Fruit fly (Drosophila melanogaster) whole organism, embryonic: ENCODE measurements around the gene CG11085.
A peak's percentile ranks its signal among the peaks of the same experiment; 100 is the strongest.

ENCODE experiments used
- B-H2 ChIP-seq: fragments of 200-800 bp; sonication (Bioruptor generic); optimal IDR thresholded peaks from 2 replicates; lab custom pipeline; 2018; ENCODE audit warnings: missing biosample characterization, mild to moderate bottlenecking, missing genetic modification characterization
- CG10209 ChIP-seq: fragments of 200-800 bp; sonication (Bioruptor generic); optimal IDR thresholded peaks from 3 replicates; lab custom pipeline; 2017; ENCODE audit warnings: missing biosample characterization, mild to moderate bottlenecking, missing genetic modification characterization, missing genetic modification reagents
- CG10979 ChIP-seq: fragments of 200-800 bp; sonication (Bioruptor generic); optimal IDR thresholded peaks from 2 replicates; lab custom pipeline; 2018; ENCODE audit warnings: missing biosample characterization, mild to moderate bottlenecking, missing genetic modification characterization, moderate library complexity
- CG11504 ChIP-seq: fragments of 200-800 bp; sonication (Bioruptor generic); optimal IDR thresholded peaks from 3 replicates; lab custom pipeline; 2019; ENCODE audit warnings: missing biosample characterization, mild to moderate bottlenecking, missing genetic modification characterization, moderate library complexity
- CG12071 ChIP-seq: fragments of 200-800 bp; sonication (Bioruptor generic); optimal IDR thresholded peaks from 3 replicates; lab custom pipeline; 2018; ENCODE audit warnings: missing biosample characterization, mild to moderate bottlenecking, missing genetic modification characterization
- CG12104 ChIP-seq: fragments of 200-800 bp; sonication (Bioruptor generic); optimal IDR thresholded peaks from 3 replicates; lab custom pipeline; 2016; ENCODE audit warnings: missing biosample characterization, missing genetic modification characterization
- CG13424 ChIP-seq: fragments of 200-800 bp; sonication (Bioruptor generic); optimal IDR thresholded peaks from 2 replicates; lab custom pipeline; 2019; ENCODE audit warnings: missing biosample characterization, mild to moderate bottlenecking, missing genetic modification characterization, moderate library complexity
- CG15479 ChIP-seq: fragments of 200-800 bp; sonication (Bioruptor generic); optimal IDR thresholded peaks from 3 replicates; lab custom pipeline; 2019; ENCODE audit warnings: missing biosample characterization, mild to moderate bottlenecking, missing genetic modification characterization, moderate library complexity
- CG1603 ChIP-seq: fragments of 200-800 bp; sonication (Bioruptor generic); optimal IDR thresholded peaks from 2 replicates; lab custom pipeline; 2019; ENCODE audit warnings: missing biosample characterization, mild to moderate bottlenecking, missing genetic modification characterization, moderate library complexity
- CG17186 ChIP-seq: fragments of 200-800 bp; sonication (Bioruptor generic); optimal IDR thresholded peaks from 3 replicates; lab custom pipeline; 2017; ENCODE audit warnings: missing biosample characterization, missing genetic modification reagents, missing genetic modification characterization
- CG2116 ChIP-seq: fragments of 200-800 bp; sonication (Bioruptor generic); optimal IDR thresholded peaks from 3 replicates; lab custom pipeline; 2018; ENCODE audit warnings: missing biosample characterization, mild to moderate bottlenecking, missing genetic modification characterization
- CG2678 ChIP-seq: fragments of 200-800 bp; sonication (Bioruptor generic); optimal IDR thresholded peaks from 3 replicates; lab custom pipeline; 2019; ENCODE audit warnings: missing biosample characterization, mild to moderate bottlenecking, missing genetic modification characterization, moderate library complexity
- CG2712 ChIP-seq: fragments of 200-800 bp; optimal IDR thresholded peaks from 3 replicates; lab custom pipeline; 2019; ENCODE audit warnings: missing biosample characterization, mild to moderate bottlenecking, missing genetic modification characterization, moderate library complexity
- CG32767 ChIP-seq: fragments of 200-800 bp; sonication (Bioruptor generic); IDR thresholded peaks from 2 replicates; pipeline ENCODE4 v1.3.6; 2022; ENCODE audit warnings: missing biosample characterization, missing genetic modification characterization
- CG33213 ChIP-seq: fragments of 200-800 bp; sonication (Bioruptor generic); optimal IDR thresholded peaks from 3 replicates; lab custom pipeline; 2016; ENCODE audit warnings: missing biosample characterization, missing genetic modification characterization
- CG3838 ChIP-seq: fragments of 200-800 bp; sonication (Bioruptor generic); optimal IDR thresholded peaks from 3 replicates; lab custom pipeline; 2016; ENCODE audit warnings: missing biosample characterization, missing genetic modification characterization
- CG4404 ChIP-seq: fragments of 200-800 bp; sonication (Bioruptor generic); IDR thresholded peaks from 2 replicates; pipeline ENCODE4 v1.3.6; 2022; ENCODE audit warnings: missing biosample characterization, missing genetic modification characterization
- CG5245 ChIP-seq: fragments of 200-800 bp; sonication (Bioruptor generic); optimal IDR thresholded peaks from 3 replicates; lab custom pipeline; 2016; ENCODE audit warnings: missing biosample characterization, missing genetic modification characterization
- CG6175 ChIP-seq: fragments of 200-800 bp; sonication (Bioruptor generic); IDR thresholded peaks from 3 replicates; pipeline ENCODE4 v1.3.6; 2022; ENCODE audit warnings: missing biosample characterization, missing genetic modification characterization
- CG8089 ChIP-seq: fragments of 200-800 bp; sonication (Bioruptor generic); optimal IDR thresholded peaks from 3 replicates; lab custom pipeline; 2016; ENCODE audit warnings: missing biosample characterization, missing genetic modification characterization
- D ChIP-seq, 2 experiments: fragments of 200-800 bp in 1 of 2; fragments of >200 bp in 1 of 2; sonication (Bioruptor generic) in 1 of 2; optimal IDR thresholded peaks; 2 replicates in 1 of 2; 3 replicates in 1 of 2; lab custom pipeline; 2017; ENCODE audit warnings: mild to moderate bottlenecking in 1 of 2, missing biosample characterization in 1 of 2, missing genetic modification characterization in 1 of 2, missing genetic modification reagents in 1 of 2
- Gsc ChIP-seq: fragments of 200-800 bp; sonication (Bioruptor generic); IDR thresholded peaks from 2 replicates; pipeline ENCODE4 v1.3.6; 2022; ENCODE audit warnings: missing biosample characterization, missing genetic modification characterization
- Hey ChIP-seq: fragments of 200-800 bp; sonication (Bioruptor generic); optimal IDR thresholded peaks from 3 replicates; lab custom pipeline; 2018; ENCODE audit warnings: missing biosample characterization, mild to moderate bottlenecking, missing genetic modification characterization
- Kr ChIP-seq: fragments of 200-800 bp; sonication (Bioruptor generic); optimal IDR thresholded peaks from 2 replicates; lab custom pipeline; 2017; ENCODE audit warnings: missing biosample characterization, mild to moderate bottlenecking, missing genetic modification characterization
- Meics ChIP-seq: fragments of 200-800 bp; sonication (Bioruptor generic); optimal IDR thresholded peaks from 2 replicates; lab custom pipeline; 2017; ENCODE audit warnings: missing biosample characterization, mild to moderate bottlenecking, missing genetic modification characterization
- NK7.1 ChIP-seq: fragments of 200-800 bp; sonication (Bioruptor generic); optimal IDR thresholded peaks from 3 replicates; lab custom pipeline; 2016; ENCODE audit warnings: missing biosample characterization, missing genetic modification characterization
- Six4 ChIP-seq: fragments of 200-800 bp; sonication (Bioruptor generic); optimal IDR thresholded peaks from 2 replicates; lab custom pipeline; 2016; ENCODE audit warnings: missing biosample characterization, missing genetic modification characterization
- Sox100B ChIP-seq: fragments of 200-800 bp; sonication (Bioruptor generic); optimal IDR thresholded peaks from 3 replicates; lab custom pipeline; 2018; ENCODE audit warnings: missing biosample characterization, mild to moderate bottlenecking, missing genetic modification characterization
- Sox102F ChIP-seq: fragments of 200-800 bp; sonication (Bioruptor generic); optimal IDR thresholded peaks from 2 replicates; lab custom pipeline; 2018; ENCODE audit warnings: missing biosample characterization, mild to moderate bottlenecking, missing genetic modification characterization, moderate library complexity
- Sry-β ChIP-seq: fragments of 200-800 bp; sonication (Bioruptor generic); optimal IDR thresholded peaks from 2 replicates; lab custom pipeline; 2018; ENCODE audit warnings: missing biosample characterization, mild to moderate bottlenecking, missing genetic modification characterization, moderate library complexity
- Ssrp ChIP-seq: fragments of 200-800 bp; sonication (Bioruptor generic); optimal IDR thresholded peaks from 2 replicates; lab custom pipeline; 2018; ENCODE audit warnings: missing biosample characterization, mild to moderate bottlenecking, missing genetic modification characterization, moderate library complexity
- Stat92E ChIP-seq, 3 experiments: fragments of >200 bp in 2 of 3; fragments of 200-800 bp in 1 of 3; sonication (Bioruptor generic) in 1 of 3; optimal IDR thresholded peaks; 2 replicates each; lab custom pipeline; 2017 to 2019; ENCODE audit warnings: missing biosample characterization in 3 of 3, missing genetic modification characterization in 3 of 3, mild to moderate bottlenecking in 1 of 3, moderate library complexity in 1 of 3
- bab2 ChIP-seq: fragments of 200-800 bp; sonication (Bioruptor generic); optimal IDR thresholded peaks from 2 replicates; lab custom pipeline; 2016; ENCODE audit warnings: missing biosample characterization, missing genetic modification characterization
- bbx ChIP-seq: fragments of 200-800 bp; sonication (Bioruptor generic); IDR thresholded peaks from 2 replicates; pipeline ENCODE4 v1.3.6; 2022; ENCODE audit warnings: missing biosample characterization, missing genetic modification characterization; ENCODE audit not compliant: partially characterized antibody
- cg ChIP-seq: fragments of 200-800 bp; sonication (Bioruptor generic); optimal IDR thresholded peaks from 3 replicates; lab custom pipeline; 2019; ENCODE audit warnings: missing biosample characterization, mild to moderate bottlenecking, missing genetic modification characterization, moderate library complexity
- chif ChIP-seq, 2 experiments: fragments of 200-800 bp; sonication (Bioruptor generic); optimal IDR thresholded peaks; 3 replicates each; lab custom pipeline; 2016; ENCODE audit warnings: missing biosample characterization in 2 of 2, missing genetic modification characterization in 2 of 2
- chn ChIP-seq: fragments of 200-800 bp; sonication (Bioruptor generic); optimal IDR thresholded peaks from 2 replicates; lab custom pipeline; 2016; ENCODE audit warnings: missing biosample characterization, missing genetic modification characterization
- gce ChIP-seq: fragments of 200-800 bp; sonication (Bioruptor generic); IDR thresholded peaks from 3 replicates; pipeline ENCODE4 v1.3.6; 2022; ENCODE audit warnings: missing biosample characterization, missing genetic modification characterization
- gsb-n ChIP-seq: fragments of 200-800 bp; sonication (Bioruptor generic); optimal IDR thresholded peaks from 3 replicates; lab custom pipeline; 2018; ENCODE audit warnings: missing biosample characterization, mild to moderate bottlenecking, missing genetic modification characterization
- her ChIP-seq: fragments of 200-800 bp; sonication (Bioruptor generic); optimal IDR thresholded peaks from 2 replicates; lab custom pipeline; 2016; ENCODE audit warnings: missing biosample characterization, missing genetic modification characterization
- jumu ChIP-seq: fragments of 200-800 bp; sonication (Bioruptor generic); optimal IDR thresholded peaks from 3 replicates; lab custom pipeline; 2016; ENCODE audit warnings: missing biosample characterization, missing genetic modification characterization
- lbe ChIP-seq: fragments of 200-800 bp; sonication (Bioruptor generic); optimal IDR thresholded peaks from 2 replicates; lab custom pipeline; 2016; ENCODE audit warnings: missing biosample characterization, mild to moderate bottlenecking, missing genetic modification characterization
- lov ChIP-seq, 2 experiments: fragments of 200-800 bp in 1 of 2; fragments of >200 bp in 1 of 2; sonication (Bioruptor generic) in 1 of 2; IDR thresholded peaks in 1 of 2; optimal IDR thresholded peaks in 1 of 2; 2 replicates in 1 of 2; 3 replicates in 1 of 2; pipeline versions ENCODE4 v1.3.6 to Lab custom; 2017 to 2022; ENCODE audit warnings: missing biosample characterization in 1 of 2, missing genetic modification characterization in 1 of 2
- pfk ChIP-seq: fragments of 200-800 bp; sonication (Bioruptor generic); optimal IDR thresholded peaks from 2 replicates; lab custom pipeline; 2018; ENCODE audit warnings: missing biosample characterization, mild to moderate bottlenecking, missing genetic modification characterization, moderate library complexity
- sd ChIP-seq: fragments of 200-800 bp; sonication (Bioruptor generic); optimal IDR thresholded peaks from 3 replicates; lab custom pipeline; 2018; ENCODE audit warnings: missing biosample characterization, mild to moderate bottlenecking, missing genetic modification characterization, moderate library complexity
- tio ChIP-seq: fragments of 200-800 bp; sonication (Bioruptor generic); optimal IDR thresholded peaks from 2 replicates; lab custom pipeline; 2017; ENCODE audit warnings: missing biosample characterization, missing genetic modification characterization, inconsistent platforms
- ttk ChIP-seq: fragments of 200-800 bp; sonication (Bioruptor generic); IDR thresholded peaks from 2 replicates; pipeline ENCODE4 v2.1.2; 2022; ENCODE audit warnings: missing biosample characterization, missing genetic modification characterization
- twi ChIP-seq: fragments of 200-800 bp; optimal IDR thresholded peaks from 2 replicates; lab custom pipeline; 2019; ENCODE audit warnings: missing biosample characterization, mild to moderate bottlenecking, missing genetic modification characterization, moderate library complexity

The CG11085 gene

dm6 chrX:12575827-12576408 lies 40.2 kb upstream of the CG11085 start (continued):
- TF ChIP-seq CG6175: peak; percentile 37; the same call in 1 of the 3 replicates
- no peak for TF ChIP-seq Hey (tag; lab: Kevin White, UChicago)
- peak; percentile 80 for TF ChIP-seq CG15479 (GFP tag; lab: Kevin White, UChicago)
- TF ChIP-seq CG2678 (tag; lab: Kevin White, UChicago): peak; percentile 75
- TF ChIP-seq gsb-n: peak; percentile 81
- TF ChIP-seq sd (tag; lab: Kevin White, UChicago): no peak
- TF ChIP-seq bab2 (GFP tag; lab: Kevin White, UChicago): peak; percentile 42
- TF ChIP-seq CG4404 (GFP tag; lab: Robert Waterston, UW): peak; percentile 67
- peak; percentile 34 for TF ChIP-seq CG5245 (GFP tag; lab: Kevin White, UChicago)
- TF ChIP-seq Sox100B (GFP tag; lab: Kevin White, UChicago): peak; percentile 76
- TF ChIP-seq Sry-β: peak; percentile 6
- peak; percentile 38 for TF ChIP-seq Kr (GFP tag; lab: Kevin White, UChicago)
- TF ChIP-seq chn (GFP tag; lab: Kevin White, UChicago): peak; percentile 78
- no peak for TF ChIP-seq NK7.1
- TF ChIP-seq lbe (GFP tag; lab: Kevin White, UChicago): peak; percentile 64
- peak; percentile 5 for TF ChIP-seq CG8089 (GFP tag; lab: Kevin White, UChicago)
- no peak for TF ChIP-seq ttk (GFP tag; lab: Robert Waterston, UW)
- no peak for TF ChIP-seq bbx (GFP tag; lab: Robert Waterston, UW)
- peak; percentile 64 for TF ChIP-seq twi (tag; lab: Kevin White, UChicago)
- TF ChIP-seq CG12071: no peak
- TF ChIP-seq CG3838 (GFP tag; lab: Kevin White, UChicago): peak; percentile 15
- TF ChIP-seq Six4: peak; percentile 72
- peak; percentile 68 for TF ChIP-seq CG13424 (tag; lab: Kevin White, UChicago)
- peak; percentile 49 for TF ChIP-seq CG17186 (GFP tag; lab: Kevin White, UChicago)
- peak; percentile 9 for TF ChIP-seq Meics (GFP tag; lab: Kevin White, UChicago)
- TF ChIP-seq Gsc: peak; percentile 26; the same call in 1 of the 2 replicates
- peak; percentile 31 for TF ChIP-seq cg (GFP tag; lab: Kevin White, UChicago)
- no peak for TF ChIP-seq D (optimal IDR thresholded peaks at IDR 0.05; lab: Kevin White, UChicago)
- TF ChIP-seq D (GFP tag; optimal IDR thresholded peaks at IDR 0.05; lab: Kevin White, UChicago): peak; percentile 82
- TF ChIP-seq tio (GFP tag; lab: Kevin White, UChicago): peak; percentile 85
- TF ChIP-seq Sox102F (GFP tag; lab: Kevin White, UChicago): peak; percentile 71
- TF ChIP-seq CG1603 (tag; lab: Kevin White, UChicago): peak; percentile 77
- no peak for TF ChIP-seq B-H2
- TF ChIP-seq pfk: peak; percentile 44
- TF ChIP-seq CG12104 (GFP tag; lab: Kevin White, UChicago): peak; percentile 2
- peak; percentile 46; the same call in 1 of the 2 replicates for TF ChIP-seq CG32767 (GFP tag; lab: Robert Waterston, UW)
- peak; percentile 32 to 79 for TF ChIP-seq chif (GFP tag; optimal IDR thresholded peaks at IDR 0.05; lab: Kevin White, UChicago)
- no peak for TF ChIP-seq her (GFP tag; lab: Kevin White, UChicago)
- peak; percentile 85 for TF ChIP-seq Ssrp (tag; lab: Kevin White, UChicago)
- 0 out of 3 replicates have a peak, but pooled peaks have one; percentile 32 for TF ChIP-seq gce (GFP tag; lab: Robert Waterston, UW)
- peak; percentile 12 for TF ChIP-seq CG33213 (GFP tag; lab: Kevin White, UChicago)
- peak; percentile 64 for TF ChIP-seq CG10209 (GFP tag; lab: Kevin White, UChicago)
- TF ChIP-seq CG11504: peak; percentile 70
- TF ChIP-seq CG10979: peak; percentile 90
- TF ChIP-seq lov (optimal IDR thresholded peaks at IDR 0.05; lab: Kevin White, UChicago): no peak
- 0 out of 3 replicates have a peak, but pooled peaks have one; percentile 45 for TF ChIP-seq lov (GFP tag; IDR thresholded peaks at IDR 0.05; lab: Robert Waterston, UW)
- peak in 1 of 3 experiments; percentile 70 for TF ChIP-seq Stat92E (GFP tag; optimal IDR thresholded peaks at IDR 0.05; lab: Kevin White, UChicago)
- peak; percentile 36 for TF ChIP-seq CG2116 (GFP tag; lab: Kevin White, UChicago)
- TF ChIP-seq jumu: peak; percentile 11
- TF ChIP-seq CG2712 (tag; lab: Kevin White, UChicago): peak; percentile 86
